Worm (Caenorhabditis elegans) whole organism, midembryonic: ENCODE results near the gene R160.13.
"Not testable (repeated sequence)": the region's sequence is repeated elsewhere in the genome, so short reads cannot be mapped to it uniquely, and the experiment has no call there.

ENCODE experiments used
- cog-1 ChIP-seq: sonication (generic microtip); optimal IDR thresholded peaks from 2 replicates; lab custom pipeline; 2016; ENCODE audit warnings: missing genetic modification characterization, missing compliant biosample characterization
- flt-1 ChIP-seq: fragments of 200-800 bp; sonication (Bioruptor generic); IDR thresholded peaks from 2 replicates; pipeline ENCODE4 v1.3.6; 2022; ENCODE audit warnings: missing genetic modification characterization, missing compliant biosample characterization
- ref-1 ChIP-seq: fragments of 200-800 bp; sonication (Bioruptor generic); conservative IDR thresholded peaks from 2 replicates; pipeline ENCODE4 v1.3.6; 2022; ENCODE audit warnings: missing genetic modification reagents, missing genetic modification characterization, missing compliant biosample characterization
- ztf-23 ChIP-seq: fragments of 200-800 bp; sonication (Bioruptor generic); IDR thresholded peaks from 2 replicates; pipeline ENCODE4 v1.3.6; 2022; ENCODE audit warnings: missing genetic modification reagents, missing genetic modification characterization, missing compliant biosample characterization
- ztf-29 ChIP-seq: fragments of 200-800 bp; sonication (Bioruptor generic); IDR thresholded peaks from 2 replicates; pipeline ENCODE4 v1.3.6; 2022; ENCODE audit warnings: missing genetic modification reagents, missing genetic modification characterization, missing compliant biosample characterization

DNA sequence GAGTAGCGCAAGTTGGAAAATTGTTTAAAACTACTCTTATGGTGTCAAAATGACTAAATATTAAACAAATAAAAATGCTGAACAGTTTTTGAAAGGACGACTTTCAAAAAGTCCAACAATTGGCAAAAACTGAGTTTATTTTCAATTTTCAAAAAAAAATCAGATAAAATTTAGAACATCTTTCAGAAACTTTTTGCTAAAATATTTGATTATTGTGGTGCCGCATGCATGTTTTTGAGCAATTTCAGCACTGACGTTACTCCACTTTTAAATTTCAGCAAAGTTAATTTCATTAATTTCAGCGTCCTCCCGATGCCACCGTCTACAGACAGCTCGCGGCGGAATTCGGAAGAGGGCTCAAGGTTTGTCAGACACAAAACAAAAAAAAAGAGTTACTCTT, 32.0 kb downstream of the R160.13 start, which contains the start of gene cst-1:
- not testable (repeated sequence) for TF ChIP-seq ref-1; ztf-23 (GFP tag; lab: Robert Waterston, UW); cog-1 (tag; lab: Kevin White, UChicago); ztf-29 (GFP tag; lab: Robert Waterston, UW); flt-1 (GFP tag; lab: Robert Waterston, UW)
